Worm (Caenorhabditis elegans) whole organism, mixed stage, embryonic: ENCODE data around the gene srh-73.

Experiments used
- elt-3 ChIP-seq: fragments of 150-350 bp; optimal IDR thresholded peaks from 2 replicates; lab custom pipeline; 2014; ENCODE audit warnings: missing biosample characterization, missing genetic modification characterization
- nhr-76 ChIP-seq: sonication (generic microtip); optimal IDR thresholded peaks from 2 replicates; lab custom pipeline; 2017; ENCODE audit warnings: missing biosample characterization, missing genetic modification characterization
- sptf-1 ChIP-seq: sonication (generic microtip); optimal IDR thresholded peaks from 2 replicates; lab custom pipeline; 2017; ENCODE audit warnings: mild to moderate bottlenecking, missing genetic modification characterization, moderate library complexity, missing compliant biosample characterization
- unc-120 ChIP-seq: sonication (generic microtip); optimal IDR thresholded peaks from 2 replicates; lab custom pipeline; 2017; ENCODE audit warnings: missing genetic modification characterization, missing compliant biosample characterization; ENCODE audit not compliant: poor library complexity, severe bottlenecking

- no peak for TF ChIP-seq unc-120 (tag; lab: Kevin White, UChicago)
- TF ChIP-seq elt-3 = no peak
- no peak for TF ChIP-seq sptf-1 (tag; lab: Kevin White, UChicago)
- TF ChIP-seq nhr-76 = no peak
Measured at ce11 chrII:12496981-12497380, 15.0 kb upstream of the srh-73 start, which contains the start of gene T21B4.3.
